Fruit fly (Drosophila melanogaster) whole organism, prepupa: ENCODE data around the gene CG17666.

ENCODE experiments used
- Blimp-1 ChIP-seq: fragments of 200-800 bp; sonication (Bioruptor generic); optimal IDR thresholded peaks from 3 replicates; lab custom pipeline; 2017; ENCODE audit warnings: missing biosample characterization, missing genetic modification characterization, mild to moderate bottlenecking, moderate library complexity, missing genetic modification reagents
- CG11294 ChIP-seq: fragments of 200-800 bp; sonication (Bioruptor generic); IDR thresholded peaks from 2 replicates; pipeline ENCODE4 v1.3.6; 2022; ENCODE audit warnings: missing biosample characterization, missing genetic modification characterization
- CG11762 ChIP-seq: fragments of 200-800 bp; sonication (Bioruptor generic); optimal IDR thresholded peaks from 3 replicates; lab custom pipeline; 2016; ENCODE audit warnings: missing biosample characterization, missing genetic modification characterization; ENCODE audit not compliant: insufficient read depth
- CG11902 ChIP-seq: fragments of 200-800 bp; sonication (Bioruptor generic); optimal IDR thresholded peaks from 3 replicates; lab custom pipeline; 2016; ENCODE audit warnings: missing biosample characterization, missing genetic modification characterization
- CG15336 ChIP-seq: fragments of 200-800 bp; sonication (Bioruptor generic); IDR thresholded peaks from 2 replicates; pipeline ENCODE4 v1.3.6; 2022; ENCODE audit warnings: missing biosample characterization, missing genetic modification characterization
- CG1621 ChIP-seq: fragments of 200-800 bp; sonication (Bioruptor generic); optimal IDR thresholded peaks from 3 replicates; lab custom pipeline; 2018; ENCODE audit warnings: missing biosample characterization, mild to moderate bottlenecking, missing genetic modification characterization
- CG16779 ChIP-seq: fragments of 200-800 bp; sonication (Bioruptor generic); optimal IDR thresholded peaks from 3 replicates; lab custom pipeline; 2017; ENCODE audit warnings: missing biosample characterization, mild to moderate bottlenecking, missing genetic modification characterization
- CG3032 ChIP-seq: fragments of 200-800 bp; optimal IDR thresholded peaks from 2 replicates; lab custom pipeline; 2019; ENCODE audit warnings: missing biosample characterization, mild to moderate bottlenecking, missing genetic modification characterization, moderate library complexity
- CG3919 ChIP-seq: fragments of 200-800 bp; sonication (Bioruptor generic); optimal IDR thresholded peaks from 3 replicates; lab custom pipeline; 2016; ENCODE audit warnings: missing biosample characterization, missing genetic modification characterization
- CG4318 ChIP-seq: fragments of 200-800 bp; sonication (Bioruptor generic); optimal IDR thresholded peaks from 3 replicates; lab custom pipeline; 2017; ENCODE audit warnings: missing biosample characterization, mild to moderate bottlenecking, missing genetic modification characterization
- CG6163 ChIP-seq: fragments of 200-800 bp; sonication (Bioruptor generic); IDR thresholded peaks from 3 replicates; pipeline ENCODE4 v1.3.6; 2022; ENCODE audit warnings: missing biosample characterization, missing genetic modification characterization
- CG6276 ChIP-seq: fragments of 200-800 bp; sonication (Bioruptor generic); optimal IDR thresholded peaks from 2 replicates; lab custom pipeline; 2017; ENCODE audit warnings: missing biosample characterization, mild to moderate bottlenecking, missing genetic modification characterization
- CG6792 ChIP-seq: fragments of 200-800 bp; sonication (Bioruptor generic); optimal IDR thresholded peaks from 3 replicates; lab custom pipeline; 2016; ENCODE audit warnings: missing biosample characterization, missing genetic modification characterization
- CG6808 ChIP-seq: fragments of 200-800 bp; sonication (Bioruptor generic); optimal IDR thresholded peaks from 3 replicates; lab custom pipeline; 2017; ENCODE audit warnings: missing biosample characterization, missing genetic modification characterization, mild to moderate bottlenecking, moderate library complexity, missing genetic modification reagents
- CG6854 ChIP-seq: fragments of 200-800 bp; sonication (Bioruptor generic); optimal IDR thresholded peaks from 2 replicates; lab custom pipeline; 2017; ENCODE audit warnings: missing biosample characterization, mild to moderate bottlenecking, missing genetic modification characterization
- CG7368 ChIP-seq: fragments of 200-800 bp; sonication (Bioruptor generic); optimal IDR thresholded peaks from 3 replicates; lab custom pipeline; 2016; ENCODE audit warnings: missing biosample characterization, missing genetic modification characterization
- CG8119 ChIP-seq: fragments of 200-800 bp; sonication (Bioruptor generic); IDR thresholded peaks from 3 replicates; pipeline ENCODE4 v1.3.6; 2022; ENCODE audit warnings: missing biosample characterization, missing genetic modification characterization
- CG8632 ChIP-seq: fragments of 200-800 bp; sonication (Bioruptor generic); optimal IDR thresholded peaks from 3 replicates; lab custom pipeline; 2016; ENCODE audit warnings: missing biosample characterization, missing genetic modification characterization
- CG9139 ChIP-seq: fragments of 200-800 bp; sonication (Bioruptor generic); optimal IDR thresholded peaks from 3 replicates; lab custom pipeline; 2017; ENCODE audit warnings: missing biosample characterization, mild to moderate bottlenecking, missing genetic modification characterization
- Eip75B ChIP-seq: fragments of 200-800 bp; sonication (Bioruptor generic); optimal IDR thresholded peaks from 3 replicates; lab custom pipeline; 2016; ENCODE audit warnings: missing biosample characterization, missing genetic modification characterization
- Eip78C ChIP-seq: fragments of 200-800 bp; sonication (Bioruptor generic); peaks from one replicate; lab custom pipeline; 2016; ENCODE audit warnings: missing biosample characterization, missing genetic modification characterization
- Eip93F ChIP-seq: fragments of 200-800 bp; sonication (Bioruptor generic); optimal IDR thresholded peaks from 2 replicates; lab custom pipeline; 2016; ENCODE audit warnings: missing biosample characterization, mild to moderate bottlenecking, missing genetic modification characterization
- Ets21C ChIP-seq: fragments of 200-800 bp; sonication (Bioruptor generic); optimal IDR thresholded peaks from 3 replicates; lab custom pipeline; 2016; ENCODE audit warnings: missing biosample characterization, missing genetic modification characterization
- Ets96B ChIP-seq: fragments of 200-800 bp; optimal IDR thresholded peaks from 2 replicates; lab custom pipeline; 2019; ENCODE audit warnings: missing biosample characterization, mild to moderate bottlenecking, missing genetic modification characterization, moderate library complexity
- Hr38 ChIP-seq: sonication (Bioruptor generic); optimal IDR thresholded peaks from 2 replicates; lab custom pipeline; 2016; ENCODE audit warnings: missing biosample characterization, missing genetic modification characterization
- Hr4 ChIP-seq: fragments of 200-800 bp; sonication (Bioruptor generic); optimal IDR thresholded peaks from 3 replicates; lab custom pipeline; 2016; ENCODE audit warnings: missing biosample characterization, missing genetic modification characterization
- Lpt ChIP-seq: fragments of 200-800 bp; sonication (Bioruptor generic); optimal IDR thresholded peaks from 3 replicates; lab custom pipeline; 2016; ENCODE audit warnings: missing biosample characterization, missing genetic modification characterization
- OdsH ChIP-seq: fragments of 200-800 bp; sonication (Bioruptor generic); optimal IDR thresholded peaks from 3 replicates; lab custom pipeline; 2016; ENCODE audit warnings: missing biosample characterization, missing genetic modification characterization
- Smox ChIP-seq: fragments of 200-800 bp; sonication (Bioruptor generic); optimal IDR thresholded peaks from 3 replicates; lab custom pipeline; 2016; ENCODE audit warnings: missing biosample characterization, missing genetic modification characterization
- Sox102F ChIP-seq: fragments of 200-800 bp; sonication (Bioruptor generic); optimal IDR thresholded peaks from 2 replicates; lab custom pipeline; 2016; ENCODE audit warnings: missing biosample characterization, mild to moderate bottlenecking, missing genetic modification characterization
- Sox14 ChIP-seq: fragments of 200-800 bp; sonication (Bioruptor generic); optimal IDR thresholded peaks from 3 replicates; lab custom pipeline; 2016; ENCODE audit warnings: missing biosample characterization, missing genetic modification characterization
- achi ChIP-seq: fragments of 200-800 bp; sonication (Bioruptor generic); optimal IDR thresholded peaks from 3 replicates; lab custom pipeline; 2016; ENCODE audit warnings: missing biosample characterization, missing genetic modification characterization
- acj6 ChIP-seq: fragments of 200-800 bp; sonication (Bioruptor generic); optimal IDR thresholded peaks from 3 replicates; lab custom pipeline; 2016; ENCODE audit warnings: missing biosample characterization, missing genetic modification characterization
- cyc ChIP-seq: fragments of 200-800 bp; sonication (Bioruptor generic); optimal IDR thresholded peaks from 3 replicates; lab custom pipeline; 2016; ENCODE audit warnings: missing biosample characterization, missing genetic modification characterization
- dac ChIP-seq: fragments of 200-800 bp; sonication (Bioruptor generic); optimal IDR thresholded peaks from 2 replicates; lab custom pipeline; 2017; ENCODE audit warnings: missing biosample characterization, mild to moderate bottlenecking, missing genetic modification characterization
- dsx ChIP-seq: fragments of 200-800 bp; optimal IDR thresholded peaks from 3 replicates; lab custom pipeline; 2019; ENCODE audit warnings: missing biosample characterization, mild to moderate bottlenecking, missing genetic modification characterization, moderate library complexity; ENCODE audit not compliant: poor library complexity, severe bottlenecking
- eg ChIP-seq: fragments of 200-800 bp; sonication (Bioruptor generic); IDR thresholded peaks from 3 replicates; pipeline ENCODE4 v1.3.6; 2022; ENCODE audit warnings: missing biosample characterization, missing genetic modification characterization
- esn ChIP-seq: fragments of 200-800 bp; sonication (Bioruptor generic); optimal IDR thresholded peaks from 2 replicates; lab custom pipeline; 2016; ENCODE audit warnings: missing biosample characterization, mild to moderate bottlenecking, missing genetic modification characterization, moderate library complexity
- fd85E ChIP-seq: fragments of 200-800 bp; sonication (Bioruptor generic); optimal IDR thresholded peaks from 3 replicates; lab custom pipeline; 2016; ENCODE audit warnings: missing biosample characterization, missing genetic modification characterization
- fkh ChIP-seq: fragments of 200-800 bp; sonication (Bioruptor generic); optimal IDR thresholded peaks from 3 replicates; lab custom pipeline; 2017; ENCODE audit warnings: missing biosample characterization, mild to moderate bottlenecking, missing genetic modification characterization, moderate library complexity
- lz ChIP-seq: fragments of 200-800 bp; sonication (Bioruptor generic); optimal IDR thresholded peaks from 3 replicates; lab custom pipeline; 2016; ENCODE audit warnings: missing biosample characterization, missing genetic modification characterization
- net ChIP-seq: fragments of 200-800 bp; sonication (Bioruptor generic); optimal IDR thresholded peaks from 3 replicates; lab custom pipeline; 2016; ENCODE audit warnings: missing biosample characterization, missing genetic modification characterization
- pdm3 ChIP-seq: fragments of 200-800 bp; sonication (Bioruptor generic); optimal IDR thresholded peaks from 3 replicates; lab custom pipeline; 2016; ENCODE audit warnings: missing biosample characterization, missing genetic modification characterization
- ss ChIP-seq, 2 experiments: fragments of 200-800 bp; sonication (Bioruptor generic); optimal IDR thresholded peaks; 2 replicates in 1 of 2; 3 replicates in 1 of 2; lab custom pipeline; 2017 to 2018; ENCODE audit warnings: mild to moderate bottlenecking in 2 of 2, missing biosample characterization in 2 of 2, missing genetic modification characterization in 2 of 2, moderate library complexity in 1 of 2
- svp ChIP-seq: fragments of 200-800 bp; sonication (Bioruptor generic); peaks from one replicate; lab custom pipeline; 2016; ENCODE audit warnings: missing biosample characterization, missing genetic modification characterization
- topi ChIP-seq: fragments of 200-800 bp; sonication (Bioruptor generic); optimal IDR thresholded peaks from 3 replicates; lab custom pipeline; 2016; ENCODE audit warnings: missing biosample characterization, missing genetic modification characterization
- vri ChIP-seq: fragments of 200-800 bp; sonication (Bioruptor generic); optimal IDR thresholded peaks from 3 replicates; lab custom pipeline; 2016; ENCODE audit warnings: missing biosample characterization, mild to moderate bottlenecking, missing genetic modification characterization

The CG17666 gene

DNA sequence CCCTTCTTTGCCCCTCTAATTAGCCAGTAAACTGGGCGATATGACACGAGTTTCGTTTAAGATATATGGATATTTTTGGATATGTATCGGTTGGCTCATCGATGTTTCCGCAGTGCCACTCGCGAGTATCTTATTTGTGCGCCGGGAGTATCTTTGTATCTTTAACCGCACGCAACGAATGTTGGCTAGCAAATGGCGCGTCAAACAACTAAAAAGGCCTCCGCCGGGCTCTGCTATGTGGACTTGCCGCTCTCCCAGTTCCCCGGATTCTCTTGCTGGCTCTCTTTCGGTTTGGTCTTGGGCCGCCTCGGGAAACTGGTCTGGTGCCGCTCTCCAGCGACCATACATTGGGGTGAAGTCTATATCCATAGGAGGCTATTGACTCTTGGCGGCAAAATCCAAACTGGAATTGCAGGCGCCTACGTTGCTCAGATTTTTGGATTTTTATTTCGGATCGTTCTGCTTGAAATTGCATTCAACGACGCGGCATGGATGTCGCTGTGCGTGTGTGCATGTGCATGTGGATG lies 51.3 kb downstream of the CG17666 start:
- no peak for TF ChIP-seq cyc (GFP tag; lab: Kevin White, UChicago)
- TF ChIP-seq acj6, result no peak
- peak; percentile 10 for TF ChIP-seq Eip75B
- TF ChIP-seq ss (GFP tag; optimal IDR thresholded peaks at IDR 0.05; lab: Kevin White, UChicago), result peak; percentile 60 to 70
- no peak for TF ChIP-seq Ets96B (tag; lab: Kevin White, UChicago)
- no peak for TF ChIP-seq OdsH (GFP tag; lab: Kevin White, UChicago)
- no peak for TF ChIP-seq CG11902 (GFP tag; lab: Kevin White, UChicago)
- peak; percentile 56; the same call in 1 of the 2 replicates for TF ChIP-seq CG15336
- TF ChIP-seq Hr38, result no peak
- no peak; the same call in 2 of the 3 replicates for TF ChIP-seq eg (GFP tag; lab: Robert Waterston, UW)
- peak; percentile 87 for TF ChIP-seq CG1621 (tag; lab: Kevin White, UChicago)
- peak; percentile 34 for TF ChIP-seq Sox102F
- no peak for TF ChIP-seq Sox14 (GFP tag; lab: Kevin White, UChicago)
- no peak for TF ChIP-seq dac (GFP tag; lab: Kevin White, UChicago)
- no peak for TF ChIP-seq Smox
- peak; percentile 57 for TF ChIP-seq CG6808 (GFP tag; lab: Kevin White, UChicago)
- TF ChIP-seq CG6276 (GFP tag; lab: Kevin White, UChicago), result peak; percentile 56
- peak; percentile 35 for TF ChIP-seq net (GFP tag; lab: Kevin White, UChicago)
- no peak for TF ChIP-seq fkh (GFP tag; lab: Kevin White, UChicago)
- TF ChIP-seq CG4318 (GFP tag; lab: Kevin White, UChicago), result no peak
- TF ChIP-seq CG11294 (GFP tag; lab: Robert Waterston, UW), result no peak
- TF ChIP-seq CG9139 (GFP tag; lab: Kevin White, UChicago), result peak; percentile 23
- TF ChIP-seq CG11762 (GFP tag; lab: Kevin White, UChicago), result no peak
- TF ChIP-seq Blimp-1, result no peak
- TF ChIP-seq vri, result peak; percentile 26
- TF ChIP-seq CG3919 (GFP tag; lab: Kevin White, UChicago), result peak; percentile 31
- no peak for TF ChIP-seq pdm3 (GFP tag; lab: Kevin White, UChicago)
- TF ChIP-seq achi (GFP tag; lab: Kevin White, UChicago), result no peak
- TF ChIP-seq lz (GFP tag; lab: Kevin White, UChicago), result no peak
- no peak for TF ChIP-seq CG6792
- peak; percentile 55 for TF ChIP-seq Lpt
- no peak for TF ChIP-seq Eip93F
- TF ChIP-seq svp (GFP tag; lab: Kevin White, UChicago), result no peak
- peak; percentile 54 for TF ChIP-seq CG16779 (tag; lab: Kevin White, UChicago)
- TF ChIP-seq CG6163 (GFP tag; lab: Robert Waterston, UW), result no peak
- TF ChIP-seq CG8632 (GFP tag; lab: Kevin White, UChicago), result no peak
- no peak for TF ChIP-seq esn (GFP tag; lab: Kevin White, UChicago)
- TF ChIP-seq CG8119 (GFP tag; lab: Robert Waterston, UW), result peak; percentile 62; the same call in 1 of the 3 replicates
- TF ChIP-seq Eip78C (GFP tag; lab: Kevin White, UChicago), result peak; percentile 81
- TF ChIP-seq topi, result no peak
- TF ChIP-seq Hr4, result no peak
- no peak for TF ChIP-seq CG7368 (GFP tag; lab: Kevin White, UChicago)
- no peak for TF ChIP-seq Ets21C (GFP tag; lab: Kevin White, UChicago)
- no peak for TF ChIP-seq CG3032
- peak; percentile 58 for TF ChIP-seq CG6854 (GFP tag; lab: Kevin White, UChicago)
- TF ChIP-seq fd85E (GFP tag; lab: Kevin White, UChicago), result no peak
- TF ChIP-seq dsx (GFP tag; lab: Kevin White, UChicago), result peak; percentile 40
